Fruit fly (Drosophila melanogaster) whole organism, pupa: Measurements from ENCODE around the gene CG14853.

ENCODE experiments used
- CG10348 ChIP-seq: fragments of 200-800 bp; sonication (Bioruptor generic); IDR thresholded peaks from 2 replicates; pipeline ENCODE4 v1.3.6; 2022; ENCODE audit warnings: missing biosample characterization, missing genetic modification characterization
- CG12605 ChIP-seq: fragments of 200-800 bp; sonication (Bioruptor generic); IDR thresholded peaks from 2 replicates; pipeline ENCODE4 v1.3.6; 2022; ENCODE audit warnings: missing biosample characterization, missing genetic modification characterization
- CG13204 ChIP-seq: fragments of 200-800 bp; sonication (Bioruptor generic); optimal IDR thresholded peaks from 2 replicates; lab custom pipeline; 2018; ENCODE audit warnings: missing biosample characterization, mild to moderate bottlenecking, missing genetic modification characterization, moderate library complexity
- CG14655 ChIP-seq: fragments of 200-800 bp; sonication (Bioruptor generic); optimal IDR thresholded peaks from 3 replicates; lab custom pipeline; 2017; ENCODE audit warnings: mild to moderate bottlenecking, missing biosample characterization, missing genetic modification reagents, missing genetic modification characterization
- CG15710 ChIP-seq: fragments of 200-800 bp; sonication (Bioruptor generic); optimal IDR thresholded peaks from 2 replicates; lab custom pipeline; 2018; ENCODE audit warnings: missing biosample characterization, mild to moderate bottlenecking, missing genetic modification characterization, moderate library complexity
- CG17806 ChIP-seq: fragments of 200-800 bp; sonication (Bioruptor generic); optimal IDR thresholded peaks from 2 replicates; lab custom pipeline; 2018; ENCODE audit warnings: missing biosample characterization, mild to moderate bottlenecking, missing genetic modification characterization, moderate library complexity
- CG32121 ChIP-seq: fragments of 200-800 bp; sonication (Bioruptor generic); IDR thresholded peaks from 2 replicates; pipeline ENCODE4 v1.3.6; 2022; ENCODE audit warnings: missing biosample characterization, missing genetic modification characterization
- CG34367 ChIP-seq: fragments of 200-800 bp; sonication (Bioruptor generic); optimal IDR thresholded peaks from 2 replicates; lab custom pipeline; 2018; ENCODE audit warnings: missing biosample characterization, mild to moderate bottlenecking, missing genetic modification characterization
- CG4496 ChIP-seq: fragments of 200-800 bp; sonication (Bioruptor generic); IDR thresholded peaks from 3 replicates; pipeline ENCODE4 v1.3.6; 2022; ENCODE audit warnings: missing biosample characterization, missing genetic modification characterization
- CG8159 ChIP-seq: fragments of 200-800 bp; sonication (Bioruptor generic); optimal IDR thresholded peaks from 3 replicates; lab custom pipeline; 2018; ENCODE audit warnings: missing biosample characterization, mild to moderate bottlenecking, missing genetic modification characterization, moderate library complexity
- CG8301 ChIP-seq: fragments of 200-800 bp; sonication (Bioruptor generic); optimal IDR thresholded peaks from 2 replicates; lab custom pipeline; 2018; ENCODE audit warnings: missing biosample characterization, mild to moderate bottlenecking, missing genetic modification characterization
- CG9948 ChIP-seq: fragments of 200-800 bp; sonication (Bioruptor generic); optimal IDR thresholded peaks from 2 replicates; lab custom pipeline; 2018; ENCODE audit warnings: missing biosample characterization, mild to moderate bottlenecking, missing genetic modification characterization, moderate library complexity
- D1 ChIP-seq: fragments of 200-800 bp; sonication (Bioruptor generic); optimal IDR thresholded peaks from 2 replicates; lab custom pipeline; 2018; ENCODE audit warnings: missing biosample characterization, mild to moderate bottlenecking, missing genetic modification characterization, moderate library complexity
- EcR ChIP-seq: fragments of 200-800 bp; sonication (Bioruptor generic); optimal IDR thresholded peaks from 3 replicates; lab custom pipeline; 2019; ENCODE audit warnings: missing biosample characterization, missing genetic modification characterization, mild to moderate bottlenecking, moderate library complexity, missing genetic modification reagents
- Ets98B ChIP-seq: fragments of 200-800 bp; sonication (Bioruptor generic); IDR thresholded peaks from 2 replicates; pipeline ENCODE4 v1.3.6; 2022; ENCODE audit warnings: missing biosample characterization, missing genetic modification characterization
- Pif1A ChIP-seq: fragments of 200-800 bp; sonication (Bioruptor generic); optimal IDR thresholded peaks from 3 replicates; lab custom pipeline; 2016; ENCODE audit warnings: missing biosample characterization, missing genetic modification characterization
- Pif1B ChIP-seq: fragments of 200-800 bp; sonication (Bioruptor generic); optimal IDR thresholded peaks from 3 replicates; lab custom pipeline; 2016; ENCODE audit warnings: missing biosample characterization, missing genetic modification characterization
- Snoo ChIP-seq: fragments of 200-800 bp; sonication (Bioruptor generic); optimal IDR thresholded peaks from 3 replicates; lab custom pipeline; 2017; ENCODE audit warnings: missing biosample characterization, mild to moderate bottlenecking, missing genetic modification characterization, inconsistent platforms
- fd96Ca ChIP-seq: fragments of 200-800 bp; sonication (Bioruptor generic); IDR thresholded peaks from 3 replicates; pipeline ENCODE4 v1.3.6; 2022; ENCODE audit warnings: missing biosample characterization, missing genetic modification characterization
- gl ChIP-seq: fragments of 200-800 bp; sonication (Bioruptor generic); optimal IDR thresholded peaks from 2 replicates; lab custom pipeline; 2018; ENCODE audit warnings: missing biosample characterization, mild to moderate bottlenecking, missing genetic modification characterization
- rn ChIP-seq: fragments of 200-800 bp; sonication (Bioruptor generic); IDR thresholded peaks from 2 replicates; pipeline ENCODE4 v1.3.6; 2022; ENCODE audit warnings: missing biosample characterization, missing genetic modification characterization

CG14853 gene

DNA sequence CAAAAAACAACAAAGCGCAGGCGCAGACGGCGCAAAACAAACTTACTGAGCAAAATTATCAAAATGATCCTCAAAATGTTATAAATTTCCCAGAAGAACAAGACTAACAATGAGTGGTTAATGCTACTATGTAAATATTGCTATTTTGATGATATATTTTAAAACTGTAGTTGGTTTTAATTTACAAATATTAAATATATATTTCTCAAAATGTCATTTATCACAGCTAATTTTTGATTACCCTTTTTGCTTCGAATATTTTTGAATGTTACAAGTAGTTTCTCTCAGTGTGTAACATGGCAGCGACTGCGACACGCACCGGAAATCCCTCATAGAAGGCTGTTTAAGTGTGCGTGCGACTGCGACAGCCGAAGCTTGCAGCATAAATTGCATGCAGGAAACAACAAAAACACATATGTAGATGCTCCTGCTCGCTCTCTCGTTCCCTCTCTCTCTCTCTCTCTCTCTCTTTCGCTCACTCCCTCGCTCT is 11.5 kb upstream of the CG14853 start:
- TF ChIP-seq CG13204 (no peak), Snoo (tag; lab: Kevin White, UChicago) (no peak), CG17806 (peak; percentile 59), CG14655 (peak; percentile 63), D1 (no peak), CG34367 (tag; lab: Kevin White, UChicago) (peak; percentile 46), CG9948 (tag; lab: Kevin White, UChicago) (peak; percentile 58), CG15710 (tag; lab: Kevin White, UChicago) (peak; percentile 62), gl (no peak), CG8159 (tag; lab: Kevin White, UChicago) (peak; percentile 76), CG10348 (no peak), Pif1B (GFP tag; lab: Kevin White, UChicago) (peak; percentile 12), rn (GFP tag; lab: Robert Waterston, UW) (no peak), EcR (no peak), CG12605 (GFP tag; lab: Robert Waterston, UW) (0 out of 2 replicates have a peak, but pooled peaks have one; percentile 22), Ets98B (GFP tag; lab: Robert Waterston, UW) (peak; percentile 24; the same call in 1 of the 2 replicates), Pif1A (GFP tag; lab: Kevin White, UChicago) (no peak), CG32121 (peak; percentile 17; the same call in 1 of the 2 replicates), fd96Ca (GFP tag; lab: Robert Waterston, UW) (no peak), CG8301 (tag; lab: Kevin White, UChicago) (peak; percentile 53), CG4496 (GFP tag; lab: Robert Waterston, UW) (peak; percentile 52; the same call in 1 of the 3 replicates)

DNA sequence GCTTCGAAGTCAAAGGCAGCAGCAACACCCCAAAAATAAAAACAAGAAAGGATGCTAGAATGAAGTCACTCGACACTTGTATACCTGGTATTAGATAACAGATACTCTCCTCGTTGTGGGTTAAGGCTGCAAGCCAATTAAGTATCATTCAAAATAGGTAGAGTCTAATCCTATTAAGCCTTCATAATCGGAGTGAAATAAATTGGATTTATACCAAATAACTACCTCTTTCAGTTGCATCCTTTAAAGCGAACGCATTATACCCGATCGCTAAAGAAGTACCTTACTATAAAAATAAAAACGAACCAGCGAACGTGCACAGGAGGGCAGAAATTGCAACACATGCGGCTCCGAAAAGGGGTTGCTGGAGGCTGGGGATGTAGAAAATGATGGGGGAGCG is 13.1 kb downstream of the CG14853 start:
- peak; percentile 46 for TF ChIP-seq EcR
- TF ChIP-seq CG8159 (tag; lab: Kevin White, UChicago), result peak; percentile 46
- peak; percentile 41 for TF ChIP-seq CG34367 (tag; lab: Kevin White, UChicago)
- no peak for TF ChIP-seq CG12605 (GFP tag; lab: Robert Waterston, UW)
- no peak for TF ChIP-seq gl

DNA sequence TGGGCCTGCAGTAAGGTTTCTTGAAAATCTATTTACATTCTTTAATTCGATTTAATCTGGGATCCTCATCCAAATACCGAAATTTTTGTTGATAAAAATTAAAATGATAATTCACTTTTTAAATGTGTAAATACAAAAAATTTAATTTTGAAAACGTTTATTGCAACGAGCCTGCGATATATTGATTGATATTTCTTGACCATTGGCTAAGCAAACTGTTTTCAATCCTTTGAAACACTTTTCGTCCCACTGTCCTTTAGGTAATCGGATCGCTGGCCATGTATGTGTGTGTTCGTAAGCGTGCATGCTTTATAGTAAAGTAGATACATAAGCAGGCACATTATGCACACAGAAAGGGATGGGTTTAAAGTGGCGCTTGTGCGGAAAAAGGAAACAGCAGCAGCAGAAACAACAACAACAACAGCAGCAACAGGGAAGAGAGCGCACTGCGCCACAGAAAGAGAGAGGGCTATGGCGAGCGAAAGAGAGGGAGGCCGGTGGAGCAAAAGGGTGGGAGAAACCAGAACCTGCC is 14.7 kb downstream of the CG14853 start:
- peak; percentile 90 for TF ChIP-seq CG14655
- TF ChIP-seq Pif1B (GFP tag; lab: Kevin White, UChicago), result peak; percentile 89
- peak; percentile 90 for TF ChIP-seq CG34367 (tag; lab: Kevin White, UChicago)
- 0 out of 2 replicates have a peak, but pooled peaks have one; percentile 15 for TF ChIP-seq CG12605 (GFP tag; lab: Robert Waterston, UW)
- peak; percentile 83; the same call in 2 of the 3 replicates for TF ChIP-seq CG4496 (GFP tag; lab: Robert Waterston, UW)
- TF ChIP-seq CG8301 (tag; lab: Kevin White, UChicago), result peak; percentile 84
- peak; percentile 85 for TF ChIP-seq CG17806
- TF ChIP-seq CG32121, result peak; percentile 81
- peak; percentile 74; the same call in 2 of the 3 replicates for TF ChIP-seq fd96Ca (GFP tag; lab: Robert Waterston, UW)
- TF ChIP-seq CG8159 (tag; lab: Kevin White, UChicago), result peak; percentile 88
- peak; percentile 84 for TF ChIP-seq Pif1A (GFP tag; lab: Kevin White, UChicago)
- peak; percentile 92 for TF ChIP-seq D1
- TF ChIP-seq CG9948 (tag; lab: Kevin White, UChicago), result peak; percentile 92
- TF ChIP-seq CG15710 (tag; lab: Kevin White, UChicago), result peak; percentile 88
- TF ChIP-seq EcR, result peak; percentile 52
- TF ChIP-seq Snoo (tag; lab: Kevin White, UChicago), result peak; percentile 74
- peak; percentile 65 for TF ChIP-seq gl
- TF ChIP-seq CG10348, result peak; percentile 43; the same call in 1 of the 2 replicates
- TF ChIP-seq CG13204, result peak; percentile 69
- TF ChIP-seq Ets98B (GFP tag; lab: Robert Waterston, UW), result peak; percentile 66
- TF ChIP-seq rn (GFP tag; lab: Robert Waterston, UW), result peak; percentile 34; the same call in 1 of the 2 replicates

DNA sequence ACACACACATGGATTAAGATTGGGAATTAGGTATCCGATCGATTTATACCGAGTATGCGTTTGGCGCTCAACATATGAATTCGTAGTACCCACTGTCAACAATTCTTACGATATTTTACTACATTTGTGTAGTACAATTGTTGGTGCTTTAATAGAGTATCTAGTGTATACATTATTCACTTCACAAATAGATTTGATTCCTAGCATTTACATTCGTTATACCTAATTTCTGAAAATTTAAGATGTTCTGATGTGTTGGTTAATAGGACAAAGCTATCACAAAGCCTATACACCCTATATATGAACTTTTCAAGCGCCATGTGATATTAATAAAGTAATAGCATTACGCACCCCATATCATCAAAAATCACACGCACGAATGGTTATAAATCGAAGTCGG is 15.2 kb downstream of the CG14853 start:
- TF ChIP-seq CG14655, result peak; percentile 26
- TF ChIP-seq CG8301 (tag; lab: Kevin White, UChicago), result peak; percentile 22
- TF ChIP-seq gl, result no peak
- peak; percentile 40; the same call in 1 of the 2 replicates for TF ChIP-seq CG32121

DNA sequence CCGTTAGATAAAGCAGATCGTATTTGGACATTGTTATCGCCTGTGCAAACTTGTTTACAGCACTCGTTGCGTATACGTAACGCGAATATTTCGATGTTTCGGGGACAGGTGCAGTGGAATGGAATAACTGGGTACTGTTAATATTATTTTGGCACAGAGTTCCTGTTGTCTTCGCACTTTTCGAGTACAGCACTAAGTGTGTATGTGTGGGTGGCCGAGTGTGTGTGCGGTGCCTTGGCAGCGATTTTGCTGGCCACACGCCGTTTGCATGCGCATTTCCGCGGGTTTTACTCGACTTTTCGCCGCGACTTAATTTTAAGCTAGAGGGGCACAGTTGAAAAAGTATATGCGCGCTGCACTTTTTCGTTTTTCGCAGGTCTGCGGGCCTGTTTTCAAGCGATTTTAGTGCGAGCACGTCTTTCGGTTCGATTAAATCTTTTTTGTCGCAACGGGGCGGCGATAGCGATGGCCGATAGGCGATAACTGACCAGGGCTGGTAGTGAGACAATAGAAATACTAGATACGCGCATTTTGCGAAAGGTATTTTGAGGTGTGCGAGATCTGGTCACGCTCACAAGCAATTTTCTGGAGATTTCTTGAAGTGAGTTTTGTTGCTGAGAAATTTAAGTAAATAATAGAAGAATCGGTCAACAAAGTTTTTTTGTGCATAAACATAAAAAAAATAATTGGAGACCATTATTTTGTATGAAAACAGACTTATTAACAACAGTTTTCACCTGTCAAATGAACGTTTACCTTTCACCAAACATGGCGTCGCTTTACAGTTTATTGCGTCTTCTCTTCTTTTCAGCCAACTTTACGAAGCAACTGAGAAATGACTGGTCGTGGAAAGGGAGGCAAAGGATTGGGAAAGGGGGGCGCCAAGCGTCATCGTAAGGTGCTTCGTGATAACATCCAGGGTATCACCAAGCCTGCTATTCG is 16.0 kb downstream of the CG14853 start, which contains the start of the genes put and His4r:
Gene put, minus strand, starts transcription at position 489 of the 942 bp plus-strand sequence.
Gene His4r, plus strand, starts transcription at position 541 of the 942 bp plus-strand sequence.
- TF ChIP-seq EcR (peak; percentile 11), Snoo (tag; lab: Kevin White, UChicago) (peak; percentile 26), gl (no peak), CG8159 (tag; lab: Kevin White, UChicago) (no peak), CG4496 (GFP tag; lab: Robert Waterston, UW) (0 out of 3 replicates have a peak, but pooled peaks have one; percentile 38), Ets98B (GFP tag; lab: Robert Waterston, UW) (peak; percentile 9; the same call in 1 of the 2 replicates), Pif1A (GFP tag; lab: Kevin White, UChicago) (no peak), CG12605 (GFP tag; lab: Robert Waterston, UW) (peak; percentile 8; the same call in 1 of the 2 replicates), CG8301 (tag; lab: Kevin White, UChicago) (no peak), CG14655 (peak; percentile 15)
- TF ChIP-seq, all 21 proteins: peak for 6
